Worm (Caenorhabditis elegans) whole organism, early embryonic: ENCODE data around the gene nhr-176.

Experiments used
- ama-1 ChIP-seq: fragments of 150-350 bp; optimal IDR thresholded peaks from 2 replicates; lab custom pipeline; 2014
- ceh-36 ChIP-seq: sonication (generic microtip); optimal IDR thresholded peaks from 2 replicates; lab custom pipeline; 2016; ENCODE audit warnings: missing genetic modification characterization, inconsistent platforms, missing compliant biosample characterization
- flt-1 ChIP-seq: fragments of 200-800 bp; sonication (Bioruptor generic); IDR thresholded peaks from 2 replicates; pipeline ENCODE4 v1.3.6; 2022; ENCODE audit warnings: missing genetic modification characterization, missing compliant biosample characterization
- tra-4 ChIP-seq: sonication (generic microtip); optimal IDR thresholded peaks from 2 replicates; lab custom pipeline; 2017; ENCODE audit warnings: missing genetic modification characterization, missing compliant biosample characterization

ce11 chrV:16047508-16047907 lies 23.6 kb upstream of the nhr-176 start, which contains the start of gene str-198:
- TF ChIP-seq ama-1 (lab: Kevin White, UChicago) (no peak), ceh-36 (no peak), flt-1 (GFP tag; lab: Robert Waterston, UW) (no peak), tra-4 (tag; lab: Kevin White, UChicago) (no peak)
